Fruit fly (Drosophila melanogaster) whole organism, adult: ENCODE measurements around the gene enc.
A peak's percentile ranks its signal among the peaks of the same experiment; 100 is the strongest.

ENCODE experiments used
- CG11617 ChIP-seq: fragments of 200-800 bp; sonication (Bioruptor generic); optimal IDR thresholded peaks from 2 replicates; lab custom pipeline; 2017; ENCODE audit warnings: mild to moderate bottlenecking, missing biosample characterization, missing genetic modification reagents, missing genetic modification characterization
- CG12768 ChIP-seq: fragments of 200-800 bp; sonication (Bioruptor generic); optimal IDR thresholded peaks from 2 replicates; lab custom pipeline; 2017; ENCODE audit warnings: missing biosample characterization, missing genetic modification characterization, mild to moderate bottlenecking, moderate library complexity, missing genetic modification reagents
- CG14711 ChIP-seq: fragments of 200-800 bp; sonication (Bioruptor generic); optimal IDR thresholded peaks from 2 replicates; lab custom pipeline; 2018; ENCODE audit warnings: missing biosample characterization, mild to moderate bottlenecking, missing genetic modification characterization, moderate library complexity
- CG1620 ChIP-seq: fragments of 200-800 bp; sonication (Bioruptor generic); optimal IDR thresholded peaks from 2 replicates; lab custom pipeline; 2016; ENCODE audit warnings: missing biosample characterization, missing genetic modification characterization
- CG33017 ChIP-seq: fragments of 200-800 bp; sonication (Bioruptor generic); optimal IDR thresholded peaks from 2 replicates; lab custom pipeline; 2018; ENCODE audit warnings: missing biosample characterization, mild to moderate bottlenecking, missing genetic modification characterization, moderate library complexity
- CG5204 ChIP-seq: fragments of 200-800 bp; sonication (Bioruptor generic); optimal IDR thresholded peaks from 2 replicates; lab custom pipeline; 2016; ENCODE audit warnings: missing biosample characterization, missing genetic modification characterization
- CG7045 ChIP-seq: fragments of 200-800 bp; sonication (Bioruptor generic); optimal IDR thresholded peaks from 2 replicates; lab custom pipeline; 2017; ENCODE audit warnings: missing biosample characterization, mild to moderate bottlenecking, missing genetic modification characterization
- CG7101 ChIP-seq: fragments of 200-800 bp; sonication (Bioruptor generic); optimal IDR thresholded peaks from 2 replicates; lab custom pipeline; 2018; ENCODE audit warnings: missing biosample characterization, mild to moderate bottlenecking, missing genetic modification characterization, moderate library complexity
- Clk ChIP-seq: fragments of 200-800 bp; sonication (Bioruptor generic); optimal IDR thresholded peaks from 2 replicates; lab custom pipeline; 2017; ENCODE audit warnings: missing biosample characterization, missing genetic modification characterization
- Crg-1 ChIP-seq: fragments of 200-800 bp; sonication (Bioruptor generic); optimal IDR thresholded peaks from 2 replicates; lab custom pipeline; 2016; ENCODE audit warnings: missing biosample characterization, missing genetic modification characterization
- Hr96 ChIP-seq: fragments of 200-800 bp; sonication (Bioruptor generic); optimal IDR thresholded peaks from 2 replicates; lab custom pipeline; 2016; ENCODE audit warnings: missing biosample characterization, missing genetic modification characterization
- Mnt ChIP-seq: fragments of 200-800 bp; sonication (Bioruptor generic); optimal IDR thresholded peaks from 2 replicates; lab custom pipeline; 2016; ENCODE audit warnings: missing biosample characterization, mild to moderate bottlenecking, missing genetic modification characterization
- bab1 ChIP-seq: fragments of 200-800 bp; sonication (Bioruptor generic); optimal IDR thresholded peaks from 3 replicates; lab custom pipeline; 2019; ENCODE audit warnings: missing biosample characterization, mild to moderate bottlenecking, missing genetic modification characterization, moderate library complexity
- cic ChIP-seq: fragments of 200-800 bp; sonication (Bioruptor generic); optimal IDR thresholded peaks from 2 replicates; lab custom pipeline; 2017; ENCODE audit warnings: missing biosample characterization, mild to moderate bottlenecking, missing genetic modification characterization, moderate library complexity
- cnc ChIP-seq, 2 experiments: fragments of >200 bp; optimal IDR thresholded peaks; 2 replicates each; lab custom pipeline; 2017
- kay ChIP-seq: fragments of 200-800 bp; sonication (Bioruptor generic); peaks from one replicate; lab custom pipeline; 2016; ENCODE audit warnings: missing biosample characterization, missing genetic modification characterization, borderline replicate concordance
- ovo ChIP-seq: fragments of 200-800 bp; sonication (Bioruptor generic); optimal IDR thresholded peaks from 2 replicates; lab custom pipeline; 2016; ENCODE audit warnings: missing biosample characterization, missing genetic modification characterization
- pad ChIP-seq: fragments of 200-800 bp; sonication (Bioruptor generic); optimal IDR thresholded peaks from 3 replicates; lab custom pipeline; 2017; ENCODE audit warnings: missing biosample characterization, missing genetic modification characterization, mild to moderate bottlenecking, moderate library complexity, missing genetic modification reagents
- tj ChIP-seq: fragments of 200-800 bp; sonication (Bioruptor generic); optimal IDR thresholded peaks from 3 replicates; lab custom pipeline; 2017; ENCODE audit warnings: missing biosample characterization, mild to moderate bottlenecking, missing genetic modification characterization, moderate library complexity
- toe ChIP-seq: fragments of 200-800 bp; sonication (Bioruptor generic); optimal IDR thresholded peaks from 2 replicates; lab custom pipeline; 2016; ENCODE audit warnings: missing biosample characterization, missing genetic modification characterization

Gene enc

dm6 chr3L:3824790-3825484 lies 6.5 kb downstream of the enc start, which contains the start of gene Rdh:
Gene Rdh (plus strand): TSS chr3L:3825449.
- TF ChIP-seq tj (GFP tag; lab: Kevin White, UChicago), result peak; percentile 14
- no peak for TF ChIP-seq bab1 (GFP tag; lab: Kevin White, UChicago)
- peak; percentile 12 for TF ChIP-seq toe (GFP tag; lab: Kevin White, UChicago)
- peak; percentile 0 for TF ChIP-seq cic (GFP tag; lab: Kevin White, UChicago)
- peak; percentile 88 for TF ChIP-seq CG12768 (GFP tag; lab: Kevin White, UChicago)
- no peak for TF ChIP-seq Mnt
- TF ChIP-seq Clk (GFP tag; lab: Kevin White, UChicago), result peak; percentile 85
- TF ChIP-seq CG14711, result peak; percentile 35
- no peak for TF ChIP-seq cnc (optimal IDR thresholded peaks at IDR 0.05; lab: Kevin White, UChicago)
- TF ChIP-seq Hr96 (GFP tag; lab: Kevin White, UChicago), result no peak
- TF ChIP-seq CG7101 (tag; lab: Kevin White, UChicago), result peak; percentile 71
- TF ChIP-seq CG1620 (GFP tag; lab: Kevin White, UChicago), result no peak
- TF ChIP-seq Crg-1, result no peak
- TF ChIP-seq pad, result peak; percentile 40
- TF ChIP-seq ovo (GFP tag; lab: Kevin White, UChicago), result no peak
- no peak for TF ChIP-seq kay (GFP tag; lab: Kevin White, UChicago)
- peak; percentile 49 for TF ChIP-seq CG11617 (GFP tag; lab: Kevin White, UChicago)
- TF ChIP-seq CG33017, result peak; percentile 82
- peak; percentile 71 for TF ChIP-seq CG5204 (GFP tag; lab: Kevin White, UChicago)
- TF ChIP-seq CG7045 (GFP tag; lab: Kevin White, UChicago), result peak; percentile 90

dm6 chr3L:3825485-3825813 lies 7.0 kb downstream of the enc start:
- TF ChIP-seq CG33017 (no peak), pad (no peak), kay (GFP tag; lab: Kevin White, UChicago) (no peak), tj (GFP tag; lab: Kevin White, UChicago) (no peak), cic (GFP tag; lab: Kevin White, UChicago) (no peak), CG1620 (GFP tag; lab: Kevin White, UChicago) (no peak), Mnt (no peak), CG11617 (GFP tag; lab: Kevin White, UChicago) (no peak), cnc (optimal IDR thresholded peaks at IDR 0.05; lab: Kevin White, UChicago) (no peak), CG5204 (GFP tag; lab: Kevin White, UChicago) (no peak), bab1 (GFP tag; lab: Kevin White, UChicago) (no peak), ovo (GFP tag; lab: Kevin White, UChicago) (no peak), Clk (GFP tag; lab: Kevin White, UChicago) (no peak), CG12768 (GFP tag; lab: Kevin White, UChicago) (no peak), CG7045 (GFP tag; lab: Kevin White, UChicago) (no peak), CG14711 (no peak), CG7101 (tag; lab: Kevin White, UChicago) (no peak), toe (GFP tag; lab: Kevin White, UChicago) (no peak), Crg-1 (no peak), Hr96 (GFP tag; lab: Kevin White, UChicago) (no peak)

- TF ChIP-seq CG7045 (GFP tag; lab: Kevin White, UChicago), result no peak
- TF ChIP-seq CG7101 (tag; lab: Kevin White, UChicago), result no peak
- no peak for TF ChIP-seq cic (GFP tag; lab: Kevin White, UChicago)
- no peak for TF ChIP-seq pad
- TF ChIP-seq cnc (optimal IDR thresholded peaks at IDR 0.05; lab: Kevin White, UChicago), result no peak
- TF ChIP-seq kay (GFP tag; lab: Kevin White, UChicago), result no peak
- TF ChIP-seq Clk (GFP tag; lab: Kevin White, UChicago), result no peak
- TF ChIP-seq CG33017, result no peak
- no peak for TF ChIP-seq Crg-1
- TF ChIP-seq CG5204 (GFP tag; lab: Kevin White, UChicago), result no peak
- TF ChIP-seq toe (GFP tag; lab: Kevin White, UChicago), result no peak
- TF ChIP-seq CG14711, result no peak
- no peak for TF ChIP-seq ovo (GFP tag; lab: Kevin White, UChicago)
- no peak for TF ChIP-seq CG1620 (GFP tag; lab: Kevin White, UChicago)
- TF ChIP-seq CG11617 (GFP tag; lab: Kevin White, UChicago), result no peak
Measured at dm6 chr3L:3825884-3826283, 7.4 kb downstream of the enc start.

dm6 chr3L:3826541-3826940 lies 8.1 kb downstream of the enc start:
- no peak for TF ChIP-seq Crg-1
- TF ChIP-seq CG14711, result peak; percentile 83
- no peak for TF ChIP-seq bab1 (GFP tag; lab: Kevin White, UChicago)
- TF ChIP-seq cnc (optimal IDR thresholded peaks at IDR 0.05; lab: Kevin White, UChicago), result no peak
- TF ChIP-seq pad, result peak; percentile 38
- peak; percentile 90 for TF ChIP-seq CG7045 (GFP tag; lab: Kevin White, UChicago)
- TF ChIP-seq CG12768 (GFP tag; lab: Kevin White, UChicago), result peak; percentile 88
- peak; percentile 57 for TF ChIP-seq CG5204 (GFP tag; lab: Kevin White, UChicago)
- peak; percentile 38 for TF ChIP-seq cic (GFP tag; lab: Kevin White, UChicago)
- TF ChIP-seq CG11617 (GFP tag; lab: Kevin White, UChicago), result peak; percentile 68
- TF ChIP-seq tj (GFP tag; lab: Kevin White, UChicago), result peak; percentile 47
- TF ChIP-seq Clk (GFP tag; lab: Kevin White, UChicago), result peak; percentile 52
- TF ChIP-seq CG1620 (GFP tag; lab: Kevin White, UChicago), result no peak
- TF ChIP-seq CG33017, result peak; percentile 95
- peak; percentile 88 for TF ChIP-seq CG7101 (tag; lab: Kevin White, UChicago)
- no peak for TF ChIP-seq Mnt

- TF ChIP-seq CG14711 (no peak), Clk (GFP tag; lab: Kevin White, UChicago) (no peak), kay (GFP tag; lab: Kevin White, UChicago) (peak; percentile 35), Hr96 (GFP tag; lab: Kevin White, UChicago) (no peak), CG7045 (GFP tag; lab: Kevin White, UChicago) (no peak), pad (no peak)
Measured at dm6 chr3L:3828111-3828510, 9.6 kb downstream of the enc start.
